Fruit fly (Drosophila melanogaster): ENCODE measurements around the gene CG7565.
A peak's percentile ranks its signal among the peaks of the same experiment; 100 is the strongest.

DNA sequence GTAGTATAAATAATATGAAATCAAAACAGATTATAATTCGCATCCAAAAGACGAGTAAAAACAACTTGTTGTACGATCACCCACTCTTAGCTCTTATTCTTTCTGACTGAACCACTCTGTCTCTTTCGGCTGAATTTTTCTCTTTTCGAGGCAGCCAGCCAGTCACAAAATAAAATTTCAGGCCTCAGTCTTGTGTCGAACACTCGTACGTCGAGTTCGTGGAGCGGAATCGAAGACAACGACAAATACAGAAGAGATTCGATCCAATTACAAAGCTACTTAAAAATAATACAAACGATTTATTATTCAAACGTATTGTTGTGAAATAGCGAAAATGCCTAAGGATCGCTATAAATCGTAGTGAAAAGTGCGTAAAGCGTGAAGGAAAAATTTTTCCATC is 14.4 kb downstream of the CG7565 start:
- TF ChIP-seq gl (tag; optimal IDR thresholded peaks at IDR 0.05) = no peak
- peak; percentile 35 for TF ChIP-seq EcR (GFP tag; optimal IDR thresholded peaks at IDR 0.05)
- peak; percentile 12 for TF ChIP-seq Snoo (tag; optimal IDR thresholded peaks at IDR 0.05)
- TF ChIP-seq CG9948 (tag; optimal IDR thresholded peaks at IDR 0.05) = no peak
- TF ChIP-seq CG15710 (tag; optimal IDR thresholded peaks at IDR 0.05) = no peak
- 0 out of 2 replicates have a peak, but pooled peaks have one; percentile 20 for TF ChIP-seq CG32121 (GFP tag; IDR thresholded peaks at IDR 0.05)
- no peak for TF ChIP-seq rn (GFP tag; IDR thresholded peaks at IDR 0.05)
- no peak for TF ChIP-seq CG14655 (GFP tag; optimal IDR thresholded peaks at IDR 0.05)
- TF ChIP-seq Pif1A (GFP tag; optimal IDR thresholded peaks at IDR 0.05) = peak; percentile 5
- no peak for TF ChIP-seq CG10348 (GFP tag; IDR thresholded peaks at IDR 0.05)
- peak; percentile 20 for TF ChIP-seq CG8301 (tag; optimal IDR thresholded peaks at IDR 0.05)

Measured in whole organism, pupa.